Worm (Caenorhabditis elegans) whole organism, young adult: ENCODE results near the gene Y48D7A.1.

Experiments
- C17E4.6 ChIP-seq: fragments of 200-800 bp; sonication (Bioruptor generic); IDR thresholded peaks from 2 replicates; pipeline ENCODE4 v1.3.6; 2022; ENCODE audit warnings: missing genetic modification reagents, missing genetic modification characterization, missing compliant biosample characterization
- F23B12.7 ChIP-seq: sonication (generic microtip); optimal IDR thresholded peaks from 2 replicates; lab custom pipeline; 2017; ENCODE audit warnings: missing genetic modification characterization, mild to moderate bottlenecking, missing compliant biosample characterization, antibody characterized with exemption, moderate library complexity; ENCODE audit not compliant: insufficient read depth
- F39B2.1 ChIP-seq: fragments of 200-800 bp; sonication (Bioruptor generic); IDR thresholded peaks from 2 replicates; pipeline ENCODE4 v1.3.6; 2022; ENCODE audit warnings: missing genetic modification reagents, missing genetic modification characterization, missing compliant biosample characterization
- F52B5.7 ChIP-seq: sonication (generic microtip); optimal IDR thresholded peaks from 2 replicates; lab custom pipeline; 2016; ENCODE audit warnings: mild to moderate bottlenecking, missing genetic modification characterization, missing compliant biosample characterization
- F57A8.1 ChIP-seq: fragments of 200-800 bp; sonication (Bioruptor generic); optimal IDR thresholded peaks from 2 replicates; lab custom pipeline; 2018; ENCODE audit warnings: mild to moderate bottlenecking, missing genetic modification characterization, moderate library complexity, missing compliant biosample characterization
- K11D2.4 ChIP-seq: fragments of 200-800 bp; sonication (Bioruptor generic); IDR thresholded peaks from 2 replicates; pipeline ENCODE4 v1.3.6; 2022; ENCODE audit warnings: missing genetic modification reagents, missing genetic modification characterization, missing compliant biosample characterization
- K12H6.12 ChIP-seq: fragments of 200-800 bp; sonication (Bioruptor generic); optimal IDR thresholded peaks from 2 replicates; lab custom pipeline; 2018; ENCODE audit warnings: mild to moderate bottlenecking, missing genetic modification characterization, missing compliant biosample characterization
- aptf-3 ChIP-seq: fragments of 200-800 bp; sonication (Bioruptor generic); IDR thresholded peaks from 2 replicates; pipeline ENCODE4 v1.3.6; 2022; ENCODE audit warnings: missing genetic modification characterization, missing compliant biosample characterization
- cebp-1 ChIP-seq, 2 experiments: fragments of 200-800 bp in 1 of 2; sonication (Bioruptor generic) in 1 of 2; sonication (generic microtip) in 1 of 2; IDR thresholded peaks in 1 of 2; optimal IDR thresholded peaks in 1 of 2; 2 replicates each; pipeline versions ENCODE4 v1.3.6 to Lab custom; 2017 to 2022; ENCODE audit warnings: missing compliant biosample characterization in 2 of 2, missing genetic modification characterization in 2 of 2, mild to moderate bottlenecking in 1 of 2, missing genetic modification reagents in 1 of 2, moderate library complexity in 1 of 2
- ceh-40 ChIP-seq: fragments of 200-800 bp; sonication (Bioruptor generic); IDR thresholded peaks from 2 replicates; pipeline ENCODE4 v1.3.6; 2022; ENCODE audit warnings: missing genetic modification characterization, missing compliant biosample characterization
- die-1 ChIP-seq: sonication (generic microtip); optimal IDR thresholded peaks from 2 replicates; lab custom pipeline; 2016; ENCODE audit warnings: missing genotype, mild to moderate bottlenecking, missing genetic modification characterization, missing compliant biosample characterization
- dox-1 ChIP-seq: fragments of 200-800 bp; sonication (Bioruptor generic); IDR thresholded peaks from 2 replicates; pipeline ENCODE4 v1.3.6; 2022; ENCODE audit warnings: missing genetic modification reagents, missing genetic modification characterization, missing compliant biosample characterization
- dpff-1 ChIP-seq: sonication (generic microtip); optimal IDR thresholded peaks from 2 replicates; lab custom pipeline; 2017; ENCODE audit warnings: mild to moderate bottlenecking, missing genetic modification characterization, missing compliant biosample characterization
- dpl-1 ChIP-seq: fragments of 150-350 bp; optimal IDR thresholded peaks from 2 replicates; lab custom pipeline; 2014; ENCODE audit warnings: missing biosample characterization, missing genetic modification reagents, missing genetic modification characterization
- him-1 ChIP-seq: sonication (generic microtip); optimal IDR thresholded peaks from 2 replicates; lab custom pipeline; 2016; ENCODE audit warnings: missing genotype, missing genetic modification reagents, missing genetic modification characterization, missing compliant biosample characterization
- hlh-12 ChIP-seq: sonication (generic microtip); optimal IDR thresholded peaks from 2 replicates; lab custom pipeline; 2016; ENCODE audit warnings: missing genetic modification characterization, missing compliant biosample characterization
- hlh-26 ChIP-seq: fragments of 200-800 bp; sonication (Bioruptor generic); conservative IDR thresholded peaks from 2 replicates; pipeline ENCODE4 v1.3.6; 2022; ENCODE audit warnings: missing genetic modification reagents, missing genetic modification characterization, missing compliant biosample characterization
- hmg-1.2 ChIP-seq: fragments of 200-800 bp; sonication (Bioruptor generic); IDR thresholded peaks from 2 replicates; pipeline ENCODE4 v1.3.6; 2022; ENCODE audit warnings: missing genetic modification reagents, missing genetic modification characterization, missing compliant biosample characterization
- lag-1 ChIP-seq: fragments of 200-800 bp; sonication (Bioruptor generic); IDR thresholded peaks from 2 replicates; pipeline ENCODE4 v1.3.6; 2022; ENCODE audit warnings: missing genetic modification reagents, missing genetic modification characterization, missing compliant biosample characterization
- lin-35 ChIP-seq, 3 experiments: fragments of 150-350 bp in 2 of 3; sonication (generic microtip) in 1 of 3; optimal IDR thresholded peaks; 2 replicates each; lab custom pipeline; 2014 to 2018; ENCODE audit warnings: missing biosample characterization in 3 of 3, missing genetic modification characterization in 3 of 3, missing genetic modification reagents in 3 of 3
- lin-40 ChIP-seq: sonication (generic microtip); optimal IDR thresholded peaks from 2 replicates; lab custom pipeline; 2016; ENCODE audit warnings: missing genetic modification characterization, mild to moderate bottlenecking, missing compliant biosample characterization, missing genotype, missing genetic modification reagents
- lin-54 ChIP-seq: fragments of 200-800 bp; sonication (Bioruptor generic); optimal IDR thresholded peaks from 2 replicates; lab custom pipeline; 2018; ENCODE audit warnings: mild to moderate bottlenecking, missing genetic modification characterization, missing compliant biosample characterization
- lir-1 ChIP-seq: fragments of 200-800 bp; sonication (Bioruptor generic); conservative IDR thresholded peaks from 2 replicates; pipeline ENCODE4 v1.3.6; 2022; ENCODE audit warnings: missing genetic modification reagents, missing genetic modification characterization, missing compliant biosample characterization
- lsl-1 ChIP-seq: fragments of 200-800 bp; sonication (Bioruptor generic); optimal IDR thresholded peaks from 2 replicates; lab custom pipeline; 2018; ENCODE audit warnings: mild to moderate bottlenecking, missing genetic modification characterization, moderate library complexity, missing compliant biosample characterization
- lsy-27 ChIP-seq: sonication (generic microtip); optimal IDR thresholded peaks from 2 replicates; lab custom pipeline; 2017; ENCODE audit warnings: missing genetic modification characterization, mild to moderate bottlenecking, missing compliant biosample characterization, antibody characterized with exemption, missing genotype, borderline replicate concordance; ENCODE audit not compliant: insufficient read depth
- madf-6 ChIP-seq: fragments of 200-800 bp; sonication (Bioruptor generic); IDR thresholded peaks from 2 replicates; pipeline ENCODE4 v1.3.6; 2022; ENCODE audit warnings: missing genetic modification reagents, missing genetic modification characterization, missing compliant biosample characterization
- nfya-1 ChIP-seq: sonication (generic microtip); optimal IDR thresholded peaks from 2 replicates; lab custom pipeline; 2017; ENCODE audit warnings: antibody characterized with exemption, missing compliant biosample characterization, missing genetic modification characterization, borderline replicate concordance; ENCODE audit not compliant: insufficient read depth
- nfyb-1 ChIP-seq: fragments of 200-800 bp; sonication (Bioruptor generic); IDR thresholded peaks from 2 replicates; pipeline ENCODE4 v1.3.6; 2022; ENCODE audit warnings: missing genetic modification reagents, missing genetic modification characterization, missing compliant biosample characterization
- nhr-80 ChIP-seq: sonication (generic microtip); optimal IDR thresholded peaks from 2 replicates; lab custom pipeline; 2016; ENCODE audit warnings: missing genetic modification characterization, missing compliant biosample characterization
- pha-4 ChIP-seq: fragments of 150-350 bp; sonication (generic microtip); optimal IDR thresholded peaks from 2 replicates; lab custom pipeline; 2014; ENCODE audit warnings: missing biosample characterization, missing genetic modification reagents, missing genetic modification characterization
- rec-8 ChIP-seq, 2 experiments: sonication (generic microtip); optimal IDR thresholded peaks; 2 replicates each; lab custom pipeline; 2016; ENCODE audit warnings: mild to moderate bottlenecking in 2 of 2, missing genetic modification characterization in 2 of 2, missing genetic modification reagents in 2 of 2, missing genotype in 2 of 2, missing biosample characterization in 1 of 2, missing compliant biosample characterization in 1 of 2, moderate library complexity in 1 of 2
- repo-1 ChIP-seq: sonication (generic microtip); optimal IDR thresholded peaks from 2 replicates; lab custom pipeline; 2017; ENCODE audit warnings: mild to moderate bottlenecking, missing genetic modification characterization, missing compliant biosample characterization
- somi-1 ChIP-seq: fragments of 200-800 bp; sonication (Bioruptor generic); optimal IDR thresholded peaks from 2 replicates; lab custom pipeline; 2018; ENCODE audit warnings: mild to moderate bottlenecking, missing genetic modification characterization, missing compliant biosample characterization
- tbp1 ChIP-seq: fragments of 200-800 bp; sonication (Bioruptor generic); optimal IDR thresholded peaks from 2 replicates; lab custom pipeline; 2018; ENCODE audit warnings: mild to moderate bottlenecking, missing genetic modification characterization, missing compliant biosample characterization
- tlf-1 ChIP-seq: fragments of 200-800 bp; sonication (Bioruptor generic); optimal IDR thresholded peaks from 2 replicates; lab custom pipeline; 2018; ENCODE audit warnings: mild to moderate bottlenecking, missing genetic modification characterization, missing compliant biosample characterization
- unc-130 ChIP-seq: sonication (generic microtip); optimal IDR thresholded peaks from 2 replicates; lab custom pipeline; 2016; ENCODE audit warnings: missing genetic modification reagents, missing genetic modification characterization, missing compliant biosample characterization
- unc-62 ChIP-seq: fragments of 150-350 bp; optimal IDR thresholded peaks from 2 replicates; lab custom pipeline; 2014; ENCODE audit warnings: missing biosample characterization, missing genetic modification reagents, missing genetic modification characterization
- xnd-1 ChIP-seq: sonication (generic microtip); optimal IDR thresholded peaks from 2 replicates; lab custom pipeline; 2016; ENCODE audit warnings: missing genotype, missing genetic modification reagents, missing genetic modification characterization, missing compliant biosample characterization
- zfh-2 ChIP-seq: fragments of 200-800 bp; sonication (Bioruptor generic); conservative IDR thresholded peaks from 2 replicates; pipeline ENCODE4 v1.3.6; 2022; ENCODE audit warnings: missing genetic modification reagents, missing genetic modification characterization, missing compliant biosample characterization
- ztf-22 ChIP-seq: fragments of 200-800 bp; sonication (Bioruptor generic); optimal IDR thresholded peaks from 2 replicates; lab custom pipeline; 2018; ENCODE audit warnings: mild to moderate bottlenecking, missing genetic modification characterization, moderate library complexity, missing compliant biosample characterization
- ztf-25 ChIP-seq: fragments of 200-800 bp; sonication (Bioruptor generic); IDR thresholded peaks from 2 replicates; pipeline ENCODE4 v1.3.6; 2022; ENCODE audit warnings: missing genetic modification reagents, missing genetic modification characterization, missing compliant biosample characterization
- ztf-3 ChIP-seq: fragments of 200-800 bp; sonication (Bioruptor generic); optimal IDR thresholded peaks from 2 replicates; lab custom pipeline; 2018; ENCODE audit warnings: mild to moderate bottlenecking, missing genetic modification characterization, missing compliant biosample characterization
- ztf-6 ChIP-seq: fragments of 200-800 bp; sonication (Bioruptor generic); IDR thresholded peaks from 2 replicates; pipeline ENCODE4 v1.3.6; 2022; ENCODE audit warnings: missing genetic modification reagents, missing genetic modification characterization, missing compliant biosample characterization

Y48D7A.1 gene

DNA sequence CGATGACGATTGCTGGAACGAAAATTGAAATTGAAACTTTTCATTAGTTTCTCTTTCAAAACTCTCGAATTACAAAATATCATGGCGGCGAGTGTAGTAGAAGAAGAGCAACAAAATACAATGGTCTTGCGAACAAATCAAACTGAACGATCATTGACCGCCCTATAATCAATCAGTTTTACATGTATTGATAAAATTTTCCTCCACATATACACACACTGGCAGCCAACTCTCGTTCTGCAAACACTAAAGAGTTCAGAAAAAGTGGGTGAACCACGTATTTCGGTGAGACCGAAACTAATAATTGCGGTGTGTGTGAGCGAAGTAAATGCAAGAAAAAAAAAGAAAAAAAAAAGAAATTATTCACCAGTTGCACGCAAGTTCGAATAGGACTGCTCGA, 37.9 kb downstream of the Y48D7A.1 start:
- TF ChIP-seq hlh-26 (no peak), nhr-80 (tag; lab: Kevin White, UChicago) (peak; percentile 53), K11D2.4 (GFP tag; lab: Robert Waterston, UW) (no peak), lir-1 (GFP tag; lab: Robert Waterston, UW) (no peak), dox-1 (0 out of 2 replicates have a peak, but pooled peaks have one; percentile 30)

DNA sequence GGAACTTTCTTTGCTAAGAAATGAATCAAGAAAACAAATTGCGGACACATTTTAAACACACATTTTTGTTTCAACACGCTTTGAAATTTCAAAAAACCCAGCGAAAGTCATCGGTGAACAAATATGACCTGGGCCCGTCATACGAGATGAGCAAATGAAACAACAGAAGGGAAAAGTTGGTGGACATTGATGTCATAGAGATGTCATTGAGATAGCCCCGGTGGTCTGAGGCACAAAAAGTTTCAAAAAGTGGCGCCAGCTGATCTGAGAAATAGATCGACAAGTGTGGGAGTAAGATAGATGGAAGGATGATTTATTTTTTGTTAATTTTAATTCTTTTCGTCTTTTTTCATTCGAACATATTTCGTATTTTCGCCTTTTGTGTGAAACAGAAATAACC, 39.4 kb downstream of the Y48D7A.1 start:
- TF ChIP-seq ztf-22 (GFP tag; lab: Kevin White, UChicago) (no peak), ztf-6 (GFP tag; lab: Robert Waterston, UW) (no peak), pha-4 (tag; lab: Kevin White, UChicago) (no peak), unc-62 (no peak), die-1 (tag; lab: Kevin White, UChicago) (no peak), C17E4.6 (GFP tag; lab: Robert Waterston, UW) (no peak), lag-1 (GFP tag; lab: Robert Waterston, UW) (no peak), lin-54 (GFP tag; lab: Kevin White, UChicago) (no peak), nhr-80 (tag; lab: Kevin White, UChicago) (no peak), hlh-12 (tag; lab: Kevin White, UChicago) (no peak), madf-6 (GFP tag; lab: Robert Waterston, UW) (no peak), repo-1 (tag; lab: Kevin White, UChicago) (no peak)

DNA sequence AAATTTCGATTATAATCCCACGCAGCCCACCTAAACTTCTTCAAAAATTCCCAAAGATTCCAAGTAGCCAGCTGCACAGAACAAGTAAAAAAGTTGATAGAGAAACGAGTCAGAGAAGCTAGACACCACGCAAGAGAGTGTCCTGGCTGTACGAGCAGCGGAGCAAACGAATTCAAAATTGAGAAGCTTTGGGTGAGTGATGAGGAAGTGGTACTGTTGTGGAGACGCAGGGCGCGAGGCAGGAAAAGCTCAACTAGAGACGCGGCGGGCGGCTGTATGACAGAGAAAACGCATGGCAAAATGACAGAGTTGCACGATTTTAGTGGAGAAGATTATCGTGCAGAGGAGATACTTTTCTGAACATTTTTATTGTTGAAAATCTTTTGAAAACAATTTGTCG, 39.9 kb downstream of the Y48D7A.1 start:
- TF ChIP-seq cebp-1 (GFP tag; IDR thresholded peaks at IDR 0.05; lab: Robert Waterston, UW) (no peak), cebp-1 (tag; optimal IDR thresholded peaks at IDR 0.05; lab: Kevin White, UChicago) (peak; percentile 39), lsl-1 (GFP tag; lab: Kevin White, UChicago) (no peak), nhr-80 (tag; lab: Kevin White, UChicago) (peak; percentile 67), lin-40 (peak; percentile 29), nfyb-1 (GFP tag; lab: Robert Waterston, UW) (no peak), dpff-1 (tag; lab: Kevin White, UChicago) (no peak), dox-1 (peak; percentile 66; the same call in 1 of the 2 replicates), aptf-3 (GFP tag; lab: Robert Waterston, UW) (no peak), hmg-1.2 (GFP tag; lab: Robert Waterston, UW) (peak; percentile 82; the same call in 1 of the 2 replicates), K12H6.12 (tag; lab: Kevin White, UChicago) (peak; percentile 50), xnd-1 (tag; lab: Kevin White, UChicago) (no peak), tlf-1 (no peak), ztf-3 (GFP tag; lab: Kevin White, UChicago) (no peak), zfh-2 (peak; percentile 81), tbp1 (GFP tag; lab: Kevin White, UChicago) (no peak)

DNA sequence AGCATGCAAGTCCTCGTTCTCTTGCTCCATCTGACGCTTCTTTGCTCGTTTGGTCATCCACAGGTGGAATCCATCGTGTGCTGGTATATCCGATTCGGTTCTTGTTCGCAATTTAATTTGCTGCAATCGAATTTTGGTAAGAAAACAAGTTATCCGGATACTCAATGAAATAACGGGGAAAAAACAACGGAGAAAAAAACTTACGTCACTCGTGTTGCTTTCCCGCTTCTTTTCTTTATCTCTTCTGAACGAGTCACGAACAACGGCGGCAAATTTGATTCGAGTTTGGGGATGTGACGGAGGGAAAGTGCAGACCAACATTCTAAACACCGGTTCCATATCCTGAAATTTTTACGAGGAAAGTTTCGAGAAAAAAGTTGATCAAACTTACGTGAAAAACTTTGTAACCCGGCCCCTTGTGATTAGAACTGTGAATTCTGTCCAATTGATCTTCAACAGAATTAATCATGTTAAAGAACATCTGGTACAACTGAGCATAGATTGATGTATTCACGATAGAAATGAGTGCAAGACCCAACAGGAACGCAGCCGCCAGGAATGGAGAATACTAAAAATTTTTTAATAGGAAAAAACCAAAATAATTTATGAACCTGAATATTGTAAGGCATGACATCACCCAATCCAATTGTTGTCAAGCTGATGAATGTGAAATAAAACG, 42.2 kb downstream of the Y48D7A.1 start:
- TF ChIP-seq lsy-27 (tag; lab: Kevin White, UChicago) (no peak), him-1 (tag; lab: Kevin White, UChicago) (no peak), unc-130 (GFP tag; lab: Kevin White, UChicago) (no peak), F57A8.1 (no peak), somi-1 (GFP tag; lab: Kevin White, UChicago) (no peak), F52B5.7 (tag; lab: Kevin White, UChicago) (no peak), ztf-25 (no peak), nfya-1 (tag; lab: Kevin White, UChicago) (no peak), F39B2.1 (GFP tag; lab: Robert Waterston, UW) (no peak), dpl-1 (GFP tag; lab: Kevin White, UChicago) (no peak), F23B12.7 (no peak), ceh-40 (GFP tag; lab: Robert Waterston, UW) (no peak), lin-35 (GFP tag; optimal IDR thresholded peaks at IDR 0.05; lab: Kevin White, UChicago) (no peak), rec-8 (tag; optimal IDR thresholded peaks at IDR 0.05; lab: Kevin White, UChicago) (no peak)
